Worm (Caenorhabditis elegans): ENCODE measurements around the gene exos-8.

DNA sequence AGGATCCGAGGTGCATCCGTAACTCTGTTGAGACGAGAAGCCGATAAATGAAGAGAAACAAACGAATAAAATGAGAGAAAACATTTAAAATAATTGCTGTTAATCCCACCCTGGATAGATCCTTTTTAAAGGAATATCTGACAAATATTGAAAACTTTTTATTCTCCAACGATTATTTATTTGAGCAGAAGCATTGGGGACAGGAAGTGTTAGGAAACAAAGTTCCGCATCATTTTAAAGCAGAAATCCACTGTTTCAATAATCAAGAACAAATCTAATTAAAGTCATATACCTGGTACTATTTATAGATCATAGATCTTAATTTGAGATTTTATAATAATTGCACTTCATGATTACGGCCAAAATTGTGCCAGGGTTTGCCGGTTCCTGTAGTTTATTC lies 9.4 kb downstream of the exos-8 start, which contains the start of gene F41G3.20:
- TF ChIP-seq Y95B8A.8 (GFP tag; IDR thresholded peaks at IDR 0.05) (no peak), unc-130 (GFP tag; optimal IDR thresholded peaks at IDR 0.05) (no peak), efl-1 (GFP tag; optimal IDR thresholded peaks at IDR 0.05) (no peak), ama-1 (optimal IDR thresholded peaks at IDR 0.05) (no peak), ama-1 (GFP tag; optimal IDR thresholded peaks at IDR 0.05) (no peak), F57C9.4 (tag; optimal IDR thresholded peaks at IDR 0.05) (no peak), bed-1 (GFP tag; IDR thresholded peaks at IDR 0.05) (no peak), nfyb-1 (GFP tag; IDR thresholded peaks at IDR 0.05) (no peak), nfya-2 (GFP tag; IDR thresholded peaks at IDR 0.05) (no peak), ceh-27 (GFP tag; optimal IDR thresholded peaks at IDR 0.05) (no peak)
